Worm (Caenorhabditis elegans) whole organism, L1 larva: ENCODE results near the gene F54D5.17.

ENCODE experiments used
- aly-2 ChIP-seq: fragments of 150-350 bp; optimal IDR thresholded peaks from 2 replicates; lab custom pipeline; 2014; ENCODE audit warnings: missing biosample characterization, missing genetic modification characterization
- fkh-4 ChIP-seq: sonication (generic microtip); optimal IDR thresholded peaks from 2 replicates; lab custom pipeline; 2016; ENCODE audit warnings: missing compliant biosample characterization, missing genetic modification characterization, borderline replicate concordance
- jun-1 ChIP-seq: fragments of 150-350 bp; optimal IDR thresholded peaks from 2 replicates; lab custom pipeline; 2014; ENCODE audit warnings: missing biosample characterization, missing genetic modification reagents, missing genetic modification characterization
- nhr-12 ChIP-seq: sonication (generic microtip); optimal IDR thresholded peaks from 2 replicates; lab custom pipeline; 2017; ENCODE audit warnings: missing biosample characterization, missing genetic modification characterization
- nhr-20 ChIP-seq: sonication (generic microtip); optimal IDR thresholded peaks from 2 replicates; lab custom pipeline; 2016; ENCODE audit warnings: mild to moderate bottlenecking, missing genetic modification characterization, missing compliant biosample characterization
- nhr-90 ChIP-seq: sonication (generic microtip); optimal IDR thresholded peaks from 2 replicates; lab custom pipeline; 2016; ENCODE audit warnings: mild to moderate bottlenecking, missing genetic modification characterization, missing compliant biosample characterization; ENCODE audit not compliant: poor library complexity
- rnt-1 ChIP-seq: sonication (generic microtip); optimal IDR thresholded peaks from 2 replicates; lab custom pipeline; 2016; ENCODE audit warnings: mild to moderate bottlenecking, missing genetic modification characterization, moderate library complexity, missing compliant biosample characterization
- snu-23 ChIP-seq: sonication (generic microtip); optimal IDR thresholded peaks from 2 replicates; lab custom pipeline; 2016; ENCODE audit warnings: missing genetic modification characterization, missing compliant biosample characterization
- unc-130 ChIP-seq: fragments of 150-350 bp; optimal IDR thresholded peaks from 2 replicates; lab custom pipeline; 2017; ENCODE audit warnings: missing biosample characterization, missing genetic modification characterization, inconsistent platforms
- unc-62 ChIP-seq: fragments of 150-350 bp; optimal IDR thresholded peaks from 2 replicates; lab custom pipeline; 2014; ENCODE audit warnings: missing biosample characterization, missing genetic modification reagents, missing genetic modification characterization
- ztf-4 ChIP-seq: fragments of 150-350 bp; optimal IDR thresholded peaks from 2 replicates; lab custom pipeline; 2014; ENCODE audit warnings: missing biosample characterization, missing genetic modification characterization

- TF ChIP-seq nhr-12 (no peak), unc-130 (tag; lab: Kevin White, UChicago) (no peak), jun-1 (no peak), snu-23 (GFP tag; lab: Kevin White, UChicago) (no peak), fkh-4 (tag; lab: Kevin White, UChicago) (no peak), aly-2 (tag; lab: Kevin White, UChicago) (no peak), ztf-4 (tag; lab: Kevin White, UChicago) (no peak), nhr-90 (tag; lab: Kevin White, UChicago) (no peak), unc-62 (GFP tag; lab: Kevin White, UChicago) (no peak), rnt-1 (no peak), nhr-20 (tag; lab: Kevin White, UChicago) (no peak)
Observed at ce11 chrII:11582698-11583097, 26.3 kb downstream of the F54D5.17 start, which contains the start of gene ints-7.
